Worm (Caenorhabditis elegans) whole organism, young adult: ENCODE measurements around the gene rsu-1.

ENCODE experiments used
- B0019.2 ChIP-seq: fragments of 200-800 bp; sonication (Bioruptor generic); conservative IDR thresholded peaks from 2 replicates; pipeline ENCODE4 v1.3.6; 2022; ENCODE audit warnings: missing genetic modification reagents, missing genetic modification characterization, missing compliant biosample characterization
- F10E7.11 ChIP-seq: sonication (generic microtip); optimal IDR thresholded peaks from 2 replicates; lab custom pipeline; 2017; ENCODE audit warnings: mild to moderate bottlenecking, missing genetic modification characterization, moderate library complexity, missing compliant biosample characterization
- F39B2.1 ChIP-seq: fragments of 200-800 bp; sonication (Bioruptor generic); IDR thresholded peaks from 2 replicates; pipeline ENCODE4 v1.3.6; 2022; ENCODE audit warnings: missing genetic modification reagents, missing genetic modification characterization, missing compliant biosample characterization
- F49E8.2 ChIP-seq: sonication (generic microtip); optimal IDR thresholded peaks from 3 replicates; lab custom pipeline; 2017; ENCODE audit warnings: missing genetic modification characterization, mild to moderate bottlenecking, missing compliant biosample characterization, antibody characterized with exemption, moderate library complexity; ENCODE audit not compliant: insufficient read depth
- F57A8.1 ChIP-seq: fragments of 200-800 bp; sonication (Bioruptor generic); optimal IDR thresholded peaks from 2 replicates; lab custom pipeline; 2018; ENCODE audit warnings: mild to moderate bottlenecking, missing genetic modification characterization, moderate library complexity, missing compliant biosample characterization
- K11D2.4 ChIP-seq: fragments of 200-800 bp; sonication (Bioruptor generic); IDR thresholded peaks from 2 replicates; pipeline ENCODE4 v1.3.6; 2022; ENCODE audit warnings: missing genetic modification reagents, missing genetic modification characterization, missing compliant biosample characterization
- K12H6.12 ChIP-seq: fragments of 200-800 bp; sonication (Bioruptor generic); optimal IDR thresholded peaks from 2 replicates; lab custom pipeline; 2018; ENCODE audit warnings: mild to moderate bottlenecking, missing genetic modification characterization, missing compliant biosample characterization
- T07F8.4 ChIP-seq: sonication (generic microtip); optimal IDR thresholded peaks from 2 replicates; lab custom pipeline; 2016; ENCODE audit warnings: mild to moderate bottlenecking, missing genetic modification characterization, moderate library complexity, missing compliant biosample characterization
- T26A5.8 ChIP-seq: sonication (generic microtip); optimal IDR thresholded peaks from 2 replicates; lab custom pipeline; 2016; ENCODE audit warnings: missing genetic modification characterization, missing compliant biosample characterization
- ama-1 ChIP-seq, 3 experiments: fragments of 150-350 bp in 1 of 3; sonication (generic microtip) in 2 of 3; optimal IDR thresholded peaks; 2 replicates each; lab custom pipeline; 2014 to 2018; ENCODE audit warnings: missing biosample characterization in 2 of 3, missing genetic modification characterization in 2 of 3, missing genetic modification reagents in 2 of 3
- aptf-2 ChIP-seq: fragments of 200-800 bp; sonication (Bioruptor generic); conservative IDR thresholded peaks from 2 replicates; pipeline ENCODE4 v1.3.6; 2022; ENCODE audit warnings: missing genetic modification reagents, missing genetic modification characterization, missing compliant biosample characterization
- aptf-3 ChIP-seq: fragments of 200-800 bp; sonication (Bioruptor generic); IDR thresholded peaks from 2 replicates; pipeline ENCODE4 v1.3.6; 2022; ENCODE audit warnings: missing genetic modification characterization, missing compliant biosample characterization
- attf-5 ChIP-seq: fragments of 200-800 bp; sonication (Bioruptor generic); optimal IDR thresholded peaks from 2 replicates; lab custom pipeline; 2018; ENCODE audit warnings: mild to moderate bottlenecking, missing genetic modification characterization, missing compliant biosample characterization
- bed-2 ChIP-seq: fragments of 200-800 bp; sonication (Bioruptor generic); IDR thresholded peaks from 2 replicates; pipeline ENCODE4 v1.3.6; 2022; ENCODE audit warnings: missing genetic modification reagents, missing genetic modification characterization, missing compliant biosample characterization
- ccch-3 ChIP-seq: fragments of 200-800 bp; sonication (Bioruptor generic); optimal IDR thresholded peaks from 2 replicates; lab custom pipeline; 2018; ENCODE audit warnings: mild to moderate bottlenecking, missing genetic modification characterization, missing compliant biosample characterization
- cebp-2 ChIP-seq: fragments of 200-800 bp; sonication (Bioruptor generic); IDR thresholded peaks from 2 replicates; pipeline ENCODE4 v1.3.6; 2022; ENCODE audit warnings: missing genetic modification characterization, missing compliant biosample characterization
- ceh-27 ChIP-seq: fragments of 200-800 bp; sonication (Bioruptor generic); optimal IDR thresholded peaks from 2 replicates; lab custom pipeline; 2018; ENCODE audit warnings: mild to moderate bottlenecking, missing genetic modification characterization, moderate library complexity, missing compliant biosample characterization
- ceh-40 ChIP-seq: fragments of 200-800 bp; sonication (Bioruptor generic); IDR thresholded peaks from 2 replicates; pipeline ENCODE4 v1.3.6; 2022; ENCODE audit warnings: missing genetic modification characterization, missing compliant biosample characterization
- ceh-91 ChIP-seq: fragments of 200-800 bp; sonication (Bioruptor generic); IDR thresholded peaks from 2 replicates; pipeline ENCODE4 v1.3.6; 2022; ENCODE audit warnings: missing genetic modification reagents, missing genetic modification characterization, missing compliant biosample characterization
- chd-7 ChIP-seq: sonication (generic microtip); optimal IDR thresholded peaks from 2 replicates; lab custom pipeline; 2016; ENCODE audit warnings: mild to moderate bottlenecking, missing genetic modification characterization, moderate library complexity, missing compliant biosample characterization
- egl-44 ChIP-seq: fragments of 200-800 bp; sonication (Bioruptor generic); IDR thresholded peaks from 2 replicates; pipeline ENCODE4 v1.3.6; 2022; ENCODE audit warnings: missing genetic modification reagents, missing genetic modification characterization, missing compliant biosample characterization
- egrh-3 ChIP-seq: fragments of 200-800 bp; sonication (Bioruptor generic); IDR thresholded peaks from 2 replicates; pipeline ENCODE4 v1.3.6; 2022; ENCODE audit warnings: missing genetic modification reagents, missing genetic modification characterization, missing compliant biosample characterization
- ekl-4 ChIP-seq: fragments of 200-800 bp; sonication (Bioruptor generic); IDR thresholded peaks from 2 replicates; pipeline ENCODE4 v1.3.6; 2022; ENCODE audit warnings: missing genetic modification reagents, missing genetic modification characterization, missing compliant biosample characterization
- ets-4 ChIP-seq: fragments of 200-800 bp; sonication (Bioruptor generic); optimal IDR thresholded peaks from 2 replicates; lab custom pipeline; 2018; ENCODE audit warnings: mild to moderate bottlenecking, missing genetic modification characterization, missing compliant biosample characterization
- him-1 ChIP-seq: sonication (generic microtip); optimal IDR thresholded peaks from 2 replicates; lab custom pipeline; 2016; ENCODE audit warnings: missing genotype, missing genetic modification reagents, missing genetic modification characterization, missing compliant biosample characterization
- hlh-26 ChIP-seq: fragments of 200-800 bp; sonication (Bioruptor generic); conservative IDR thresholded peaks from 2 replicates; pipeline ENCODE4 v1.3.6; 2022; ENCODE audit warnings: missing genetic modification reagents, missing genetic modification characterization, missing compliant biosample characterization
- hrde-1 ChIP-seq: sonication (generic microtip); optimal IDR thresholded peaks from 2 replicates; lab custom pipeline; 2016; ENCODE audit warnings: missing genetic modification characterization, mild to moderate bottlenecking, missing compliant biosample characterization, moderate library complexity, missing genotype, missing genetic modification reagents, borderline replicate concordance
- hsf-1 ChIP-seq: fragments of 200-800 bp; sonication (Bioruptor generic); IDR thresholded peaks from 2 replicates; pipeline ENCODE4 v1.3.6; 2022; ENCODE audit warnings: missing genetic modification reagents, missing genetic modification characterization, missing compliant biosample characterization
- lag-1 ChIP-seq: fragments of 200-800 bp; sonication (Bioruptor generic); IDR thresholded peaks from 2 replicates; pipeline ENCODE4 v1.3.6; 2022; ENCODE audit warnings: missing genetic modification reagents, missing genetic modification characterization, missing compliant biosample characterization
- let-607 ChIP-seq, 2 experiments: fragments of 200-800 bp in 1 of 2; sonication (Bioruptor generic) in 1 of 2; sonication (generic microtip) in 1 of 2; optimal IDR thresholded peaks; 2 replicates each; lab custom pipeline; 2016 to 2018; ENCODE audit warnings: mild to moderate bottlenecking in 2 of 2, missing compliant biosample characterization in 2 of 2, missing genetic modification characterization in 2 of 2, moderate library complexity in 2 of 2, missing genotype in 1 of 2
- lir-1 ChIP-seq: fragments of 200-800 bp; sonication (Bioruptor generic); conservative IDR thresholded peaks from 2 replicates; pipeline ENCODE4 v1.3.6; 2022; ENCODE audit warnings: missing genetic modification reagents, missing genetic modification characterization, missing compliant biosample characterization
- mcd-1 ChIP-seq: fragments of 200-800 bp; sonication (Bioruptor generic); IDR thresholded peaks from 2 replicates; pipeline ENCODE4 v1.3.6; 2022; ENCODE audit warnings: missing genetic modification reagents, missing genetic modification characterization, missing compliant biosample characterization
- mel-28 ChIP-seq: sonication (generic microtip); optimal IDR thresholded peaks from 2 replicates; lab custom pipeline; 2016; ENCODE audit warnings: borderline replicate concordance, mild to moderate bottlenecking, missing genetic modification characterization, missing compliant biosample characterization
- mes-4 ChIP-seq: sonication (generic microtip); optimal IDR thresholded peaks from 2 replicates; lab custom pipeline; 2016; ENCODE audit warnings: missing genotype, missing genetic modification characterization, missing compliant biosample characterization
- mxl-1 ChIP-seq: sonication (generic microtip); optimal IDR thresholded peaks from 2 replicates; lab custom pipeline; 2016; ENCODE audit warnings: missing genetic modification characterization, missing compliant biosample characterization
- nhr-80 ChIP-seq: sonication (generic microtip); optimal IDR thresholded peaks from 2 replicates; lab custom pipeline; 2016; ENCODE audit warnings: missing genetic modification characterization, missing compliant biosample characterization
- pha-4 ChIP-seq: fragments of 150-350 bp; sonication (generic microtip); optimal IDR thresholded peaks from 2 replicates; lab custom pipeline; 2014; ENCODE audit warnings: missing biosample characterization, missing genetic modification reagents, missing genetic modification characterization
- repo-1 ChIP-seq: sonication (generic microtip); optimal IDR thresholded peaks from 2 replicates; lab custom pipeline; 2017; ENCODE audit warnings: mild to moderate bottlenecking, missing genetic modification characterization, missing compliant biosample characterization
- sdz-38 ChIP-seq: sonication (generic microtip); optimal IDR thresholded peaks from 2 replicates; lab custom pipeline; 2016; ENCODE audit warnings: missing genotype, missing genetic modification characterization, missing compliant biosample characterization
- snpc-3.4 ChIP-seq: sonication (generic microtip); optimal IDR thresholded peaks from 2 replicates; lab custom pipeline; 2017; ENCODE audit warnings: missing genetic modification characterization, mild to moderate bottlenecking, missing compliant biosample characterization, antibody characterized with exemption, moderate library complexity, missing genotype, missing genetic modification reagents
- snpc-4 ChIP-seq, 5 experiments: fragments of 150-350 bp in 1 of 5; sonication (generic microtip) in 4 of 5; optimal IDR thresholded peaks; 2 replicates each; lab custom pipeline; 2014 to 2018; ENCODE audit warnings: missing genetic modification characterization in 5 of 5, missing biosample characterization in 3 of 5, antibody characterized with exemption in 2 of 5, mild to moderate bottlenecking in 2 of 5, missing compliant biosample characterization in 2 of 5, missing genotype in 2 of 5, moderate library complexity in 2 of 5, missing genetic modification reagents in 1 of 5
- tlf-1 ChIP-seq: fragments of 200-800 bp; sonication (Bioruptor generic); optimal IDR thresholded peaks from 2 replicates; lab custom pipeline; 2018; ENCODE audit warnings: mild to moderate bottlenecking, missing genetic modification characterization, missing compliant biosample characterization
- xnd-1 ChIP-seq: sonication (generic microtip); optimal IDR thresholded peaks from 2 replicates; lab custom pipeline; 2016; ENCODE audit warnings: missing genotype, missing genetic modification reagents, missing genetic modification characterization, missing compliant biosample characterization
- zim-3 ChIP-seq: sonication (generic microtip); optimal IDR thresholded peaks from 2 replicates; lab custom pipeline; 2017; ENCODE audit warnings: mild to moderate bottlenecking, missing genetic modification characterization, moderate library complexity, missing compliant biosample characterization
- ztf-18 ChIP-seq: sonication (generic microtip); optimal IDR thresholded peaks from 2 replicates; lab custom pipeline; 2016; ENCODE audit warnings: missing genotype, mild to moderate bottlenecking, missing genetic modification characterization, missing compliant biosample characterization
- ztf-3 ChIP-seq: fragments of 200-800 bp; sonication (Bioruptor generic); optimal IDR thresholded peaks from 2 replicates; lab custom pipeline; 2018; ENCODE audit warnings: mild to moderate bottlenecking, missing genetic modification characterization, missing compliant biosample characterization
- ztf-6 ChIP-seq: fragments of 200-800 bp; sonication (Bioruptor generic); IDR thresholded peaks from 2 replicates; pipeline ENCODE4 v1.3.6; 2022; ENCODE audit warnings: missing genetic modification reagents, missing genetic modification characterization, missing compliant biosample characterization

rsu-1 gene

DNA sequence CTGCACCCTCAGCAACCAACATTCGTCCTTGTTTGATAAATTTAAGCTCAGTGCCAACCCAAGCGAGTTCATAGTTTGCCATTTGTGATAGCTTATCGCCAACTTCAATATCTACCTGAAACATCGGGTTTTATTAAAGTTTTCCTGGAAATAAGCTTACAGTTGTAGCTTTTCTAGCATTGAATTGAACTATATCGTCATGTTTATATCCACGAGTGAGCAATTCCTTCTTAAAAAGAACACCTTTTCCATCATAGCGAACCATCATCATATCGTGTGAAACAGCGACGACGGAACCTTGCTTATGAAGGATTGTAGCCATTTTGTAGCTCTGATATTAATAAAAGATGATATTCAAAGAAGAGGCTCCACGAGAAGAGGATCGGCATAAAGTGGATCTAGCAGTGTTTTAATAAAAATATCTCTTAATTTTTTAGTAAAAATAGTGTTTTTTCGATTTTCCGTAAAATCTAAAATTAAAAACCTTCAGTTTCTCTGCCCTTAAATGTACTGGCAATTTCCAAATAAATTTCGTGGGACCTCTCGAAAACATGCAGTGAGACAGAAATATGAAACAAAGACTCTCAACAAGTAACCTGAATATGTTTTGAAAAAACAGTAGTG lies 30.5 kb downstream of the rsu-1 start, which contains the start of gene M01F1.8:
TSS of gene M01F1.8 (minus strand) at position 335 of the 624 bp plus-strand sequence.
- TF ChIP-seq nhr-80 (tag; lab: Kevin White, UChicago) = no peak
- TF ChIP-seq F57A8.1 (GFP tag; lab: Kevin White, UChicago) = no peak
- TF ChIP-seq ama-1 (optimal IDR thresholded peaks at IDR 0.05; lab: Kevin White, UChicago) = no peak
- TF ChIP-seq ama-1 (GFP tag; optimal IDR thresholded peaks at IDR 0.05; lab: Kevin White, UChicago) = peak in 1 of 2 experiments; percentile 45
- TF ChIP-seq mxl-1 (tag; lab: Kevin White, UChicago) = no peak
- TF ChIP-seq mes-4 = no peak
- no peak for TF ChIP-seq sdz-38
- no peak for TF ChIP-seq egl-44 (GFP tag; lab: Robert Waterston, UW)
- no peak for TF ChIP-seq ccch-3 (GFP tag; lab: Kevin White, UChicago)
- no peak for TF ChIP-seq chd-7
- no peak for TF ChIP-seq cebp-2
- no peak for TF ChIP-seq F10E7.11 (tag; lab: Kevin White, UChicago)
- no peak for TF ChIP-seq pha-4 (tag; lab: Kevin White, UChicago)
- no peak for TF ChIP-seq repo-1 (tag; lab: Kevin White, UChicago)
- TF ChIP-seq T07F8.4 (tag; lab: Kevin White, UChicago) = no peak
- peak; percentile 63 for TF ChIP-seq hrde-1 (tag; lab: Kevin White, UChicago)
- peak; percentile 25 for TF ChIP-seq T26A5.8 (tag; lab: Kevin White, UChicago)
- no peak for TF ChIP-seq ceh-40 (GFP tag; lab: Robert Waterston, UW)
- no peak for TF ChIP-seq aptf-3 (GFP tag; lab: Robert Waterston, UW)
- TF ChIP-seq attf-5 (GFP tag; lab: Kevin White, UChicago) = no peak
- TF ChIP-seq F49E8.2 (tag; lab: Kevin White, UChicago) = no peak
- no peak for TF ChIP-seq lir-1 (GFP tag; lab: Robert Waterston, UW)
- no peak for TF ChIP-seq egrh-3
- no peak for TF ChIP-seq zim-3 (tag; lab: Kevin White, UChicago)
- no peak for TF ChIP-seq ztf-6 (GFP tag; lab: Robert Waterston, UW)
- TF ChIP-seq aptf-2 (GFP tag; lab: Robert Waterston, UW) = no peak
- TF ChIP-seq hsf-1 (GFP tag; lab: Robert Waterston, UW) = 0 out of 2 replicates have a peak, but pooled peaks have one; percentile 56
- TF ChIP-seq bed-2 = no peak
- no peak for TF ChIP-seq mel-28 (tag; lab: Kevin White, UChicago)
- peak; percentile 19 for TF ChIP-seq ztf-18 (tag; lab: Kevin White, UChicago)
- peak; percentile 52 for TF ChIP-seq him-1
- TF ChIP-seq B0019.2 = no peak
- no peak for TF ChIP-seq ztf-3 (GFP tag; lab: Kevin White, UChicago)
- no peak for TF ChIP-seq snpc-3.4 (tag; lab: Kevin White, UChicago)
- TF ChIP-seq ceh-27 = no peak
- TF ChIP-seq ets-4 (GFP tag; lab: Kevin White, UChicago) = no peak
- no peak for TF ChIP-seq ceh-91
- no peak for TF ChIP-seq xnd-1
- TF ChIP-seq K12H6.12 = no peak
- no peak for TF ChIP-seq F39B2.1 (GFP tag; lab: Robert Waterston, UW)
- peak; percentile 2 for TF ChIP-seq tlf-1 (GFP tag; lab: Kevin White, UChicago)
- no peak for TF ChIP-seq hlh-26 (GFP tag; lab: Robert Waterston, UW)
- TF ChIP-seq mcd-1 = no peak
- no peak for TF ChIP-seq snpc-4 (GFP tag; optimal IDR thresholded peaks at IDR 0.05; lab: Kevin White, UChicago)
- no peak for TF ChIP-seq snpc-4 (tag; optimal IDR thresholded peaks at IDR 0.05; lab: Kevin White, UChicago)
- no peak for TF ChIP-seq let-607 (tag; optimal IDR thresholded peaks at IDR 0.05; lab: Kevin White, UChicago)
- no peak for TF ChIP-seq lag-1 (GFP tag; lab: Robert Waterston, UW)
- TF ChIP-seq ekl-4 = no peak
- TF ChIP-seq K11D2.4 (GFP tag; lab: Robert Waterston, UW) = no peak
